Worm (Caenorhabditis elegans) whole organism, L4/young adult: ENCODE results near the gene Y94H6A.10.

ENCODE experiments used
- W03F9.2 ChIP-seq: fragments of 150-350 bp; optimal IDR thresholded peaks from 2 replicates; lab custom pipeline; 2014; ENCODE audit warnings: missing biosample characterization, missing genetic modification characterization
- dao-5 ChIP-seq: sonication (generic microtip); optimal IDR thresholded peaks from 2 replicates; lab custom pipeline; 2016; ENCODE audit warnings: missing genotype, missing genetic modification characterization, moderate library complexity, missing compliant biosample characterization
- him-1 ChIP-seq: sonication (generic microtip); optimal IDR thresholded peaks from 2 replicates; lab custom pipeline; 2016; ENCODE audit warnings: missing genotype, missing genetic modification reagents, missing genetic modification characterization, missing compliant biosample characterization

DNA sequence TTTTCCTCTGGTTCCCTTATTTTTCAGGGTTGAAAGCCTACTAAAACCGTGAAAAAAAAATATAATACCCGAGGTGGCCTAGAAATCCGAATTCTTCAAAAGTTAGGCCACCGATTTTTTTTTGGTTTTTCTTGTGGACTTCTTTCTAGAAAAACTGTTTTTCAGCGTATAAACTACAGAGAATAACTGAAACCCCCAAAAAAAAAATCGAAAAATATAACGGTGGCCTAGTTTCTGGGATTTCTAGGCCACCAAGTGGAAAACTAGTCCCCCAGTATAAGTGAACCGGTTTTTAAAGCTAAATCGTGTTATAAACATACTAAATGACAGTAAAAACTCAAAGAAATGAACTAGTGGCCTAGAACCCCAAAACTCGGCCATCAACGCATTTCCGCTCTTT, 4.8 kb downstream of the Y94H6A.10 start:
- no peak for TF ChIP-seq W03F9.2 (tag; lab: Kevin White, UChicago)
- no peak for TF ChIP-seq him-1 (tag; lab: Kevin White, UChicago)
- TF ChIP-seq dao-5 (tag; lab: Kevin White, UChicago), result no peak
